Worm (Caenorhabditis elegans) whole organism, L1 larva: ENCODE data around the gene F59D12.3.

Source experiments
- aha-1 ChIP-seq: fragments of 150-350 bp; optimal IDR thresholded peaks from 2 replicates; lab custom pipeline; 2014; ENCODE audit warnings: missing biosample characterization, missing genetic modification characterization
- aly-2 ChIP-seq: fragments of 150-350 bp; optimal IDR thresholded peaks from 2 replicates; lab custom pipeline; 2014; ENCODE audit warnings: missing biosample characterization, missing genetic modification characterization
- blmp-1 ChIP-seq: fragments of 150-350 bp; optimal IDR thresholded peaks from 2 replicates; lab custom pipeline; 2014; ENCODE audit warnings: missing biosample characterization, missing genetic modification characterization
- ceh-82 ChIP-seq, 3 experiments: fragments of 150-350 bp in 1 of 3; sonication (generic microtip) in 2 of 3; optimal IDR thresholded peaks; 2 replicates each; lab custom pipeline; 2014 to 2017; ENCODE audit warnings: missing biosample characterization in 3 of 3, missing genetic modification characterization in 3 of 3
- ceh-90 ChIP-seq: sonication (generic microtip); optimal IDR thresholded peaks from 2 replicates; lab custom pipeline; 2016; ENCODE audit warnings: missing genetic modification characterization, missing compliant biosample characterization
- dpl-1 ChIP-seq, 3 experiments: fragments of 150-350 bp in 2 of 3; sonication (generic microtip) in 1 of 3; optimal IDR thresholded peaks; 2 replicates each; lab custom pipeline; 2014 to 2017; ENCODE audit warnings: missing biosample characterization in 3 of 3, missing genetic modification characterization in 3 of 3, missing genetic modification reagents in 3 of 3
- dsc-1 ChIP-seq: sonication (generic microtip); optimal IDR thresholded peaks from 2 replicates; lab custom pipeline; 2016; ENCODE audit warnings: mild to moderate bottlenecking, missing genetic modification characterization, missing compliant biosample characterization
- efl-1 ChIP-seq, 4 experiments: fragments of 150-350 bp; optimal IDR thresholded peaks in 3 of 4; peaks in 1 of 4; 1 replicate in 1 of 4; 2 replicates in 3 of 4; lab custom pipeline; 2014; ENCODE audit warnings: missing biosample characterization in 2 of 4, missing genetic modification characterization in 2 of 4, missing genetic modification reagents in 2 of 4
- efl-3 ChIP-seq: fragments of 200-800 bp; sonication (Bioruptor generic); optimal IDR thresholded peaks from 2 replicates; lab custom pipeline; 2018; ENCODE audit warnings: mild to moderate bottlenecking, missing genetic modification characterization, missing compliant biosample characterization
- egl-27 ChIP-seq, 2 experiments: fragments of 150-350 bp in 1 of 2; sonication (generic microtip); optimal IDR thresholded peaks; 3 replicates each; lab custom pipeline; 2017 to 2018; ENCODE audit warnings: missing biosample characterization in 2 of 2, missing genetic modification characterization in 2 of 2, missing genetic modification reagents in 2 of 2
- elt-2 ChIP-seq: sonication (generic microtip); optimal IDR thresholded peaks from 2 replicates; lab custom pipeline; 2016; ENCODE audit warnings: missing genetic modification characterization, mild to moderate bottlenecking, inconsistent platforms, missing compliant biosample characterization, missing genetic modification reagents
- elt-3 ChIP-seq, 6 experiments: fragments of 150-350 bp in 1 of 6; sonication (generic microtip); optimal IDR thresholded peaks; 2 replicates each; lab custom pipeline; 2017 to 2018; ENCODE audit warnings: missing biosample characterization in 6 of 6, missing genetic modification characterization in 6 of 6, inconsistent platforms in 1 of 6
- fkh-8 ChIP-seq: sonication (generic microtip); optimal IDR thresholded peaks from 2 replicates; lab custom pipeline; 2016; ENCODE audit warnings: mild to moderate bottlenecking, missing genetic modification characterization, missing compliant biosample characterization
- grh-1 ChIP-seq: fragments of 200-800 bp; sonication (Bioruptor generic); IDR thresholded peaks from 2 replicates; pipeline ENCODE4 v1.3.6; 2022; ENCODE audit warnings: missing genetic modification reagents, missing genetic modification characterization, missing compliant biosample characterization
- hlh-17 ChIP-seq: fragments of 200-800 bp; sonication (Bioruptor generic); optimal IDR thresholded peaks from 2 replicates; lab custom pipeline; 2018; ENCODE audit warnings: missing genetic modification characterization, mild to moderate bottlenecking, missing compliant biosample characterization, moderate library complexity, borderline replicate concordance
- hlh-4 ChIP-seq: sonication (generic microtip); optimal IDR thresholded peaks from 2 replicates; lab custom pipeline; 2016; ENCODE audit warnings: mild to moderate bottlenecking, missing genetic modification characterization, missing compliant biosample characterization
- hpl-2 ChIP-seq: fragments of 150-350 bp; optimal IDR thresholded peaks from 2 replicates; lab custom pipeline; 2014; ENCODE audit warnings: missing biosample characterization, missing genetic modification reagents, missing genetic modification characterization
- irx-1 ChIP-seq: sonication (generic microtip); optimal IDR thresholded peaks from 2 replicates; lab custom pipeline; 2016; ENCODE audit warnings: missing genetic modification characterization, missing compliant biosample characterization
- isw-1 ChIP-seq: fragments of 200-800 bp; sonication (Bioruptor generic); IDR thresholded peaks from 2 replicates; pipeline ENCODE4 v1.3.6; 2022; ENCODE audit warnings: missing genetic modification characterization, missing compliant biosample characterization
- lin-13 ChIP-seq: fragments of 150-350 bp; optimal IDR thresholded peaks from 2 replicates; lab custom pipeline; 2014; ENCODE audit warnings: missing biosample characterization, missing genetic modification reagents, missing genetic modification characterization
- lin-14 ChIP-seq: fragments of 200-800 bp; sonication (Bioruptor generic); optimal IDR thresholded peaks from 2 replicates; lab custom pipeline; 2018; ENCODE audit warnings: mild to moderate bottlenecking, missing genetic modification characterization, moderate library complexity, missing compliant biosample characterization
- lin-15B ChIP-seq: fragments of 150-350 bp; sonication (generic microtip); optimal IDR thresholded peaks from 3 replicates; lab custom pipeline; 2014; ENCODE audit warnings: missing biosample characterization, missing genetic modification characterization
- lin-35 ChIP-seq, 2 experiments: fragments of 150-350 bp; optimal IDR thresholded peaks; 2 replicates each; lab custom pipeline; 2014; ENCODE audit warnings: missing biosample characterization in 2 of 2, missing genetic modification characterization in 2 of 2, missing genetic modification reagents in 2 of 2
- lin-39 ChIP-seq: fragments of 150-350 bp; optimal IDR thresholded peaks from 2 replicates; lab custom pipeline; 2014; ENCODE audit warnings: missing biosample characterization, missing genetic modification reagents, missing genetic modification characterization
- lsy-2 ChIP-seq, 2 experiments: fragments of 150-350 bp; optimal IDR thresholded peaks; 2 replicates each; lab custom pipeline; 2014; ENCODE audit warnings: missing biosample characterization in 2 of 2, missing genetic modification characterization in 2 of 2
- mdl-1 ChIP-seq, 2 experiments: fragments of 150-350 bp; optimal IDR thresholded peaks; 2 replicates each; lab custom pipeline; 2014 to 2017; ENCODE audit warnings: missing biosample characterization in 2 of 2, missing genetic modification characterization in 2 of 2, inconsistent platforms in 1 of 2
- mef-2 ChIP-seq: fragments of 150-350 bp; optimal IDR thresholded peaks from 2 replicates; lab custom pipeline; 2014; ENCODE audit warnings: missing biosample characterization, missing genetic modification characterization
- mep-1 ChIP-seq: fragments of 150-350 bp; optimal IDR thresholded peaks from 2 replicates; lab custom pipeline; 2014; ENCODE audit warnings: missing biosample characterization, missing genetic modification characterization
- nhr-11 ChIP-seq: fragments of 150-350 bp; optimal IDR thresholded peaks from 2 replicates; lab custom pipeline; 2014; ENCODE audit warnings: missing biosample characterization, missing genetic modification characterization
- nhr-12 ChIP-seq: sonication (generic microtip); optimal IDR thresholded peaks from 2 replicates; lab custom pipeline; 2017; ENCODE audit warnings: missing biosample characterization, missing genetic modification characterization
- nhr-237 ChIP-seq: fragments of 150-350 bp; optimal IDR thresholded peaks from 2 replicates; lab custom pipeline; 2014; ENCODE audit warnings: missing biosample characterization, missing genetic modification characterization
- nhr-28 ChIP-seq: fragments of 150-350 bp; optimal IDR thresholded peaks from 2 replicates; lab custom pipeline; 2014; ENCODE audit warnings: missing biosample characterization, missing genetic modification characterization
- nhr-47 ChIP-seq: sonication (generic microtip); optimal IDR thresholded peaks from 2 replicates; lab custom pipeline; 2016; ENCODE audit warnings: mild to moderate bottlenecking, missing genetic modification characterization, moderate library complexity, missing compliant biosample characterization
- nhr-71 ChIP-seq: sonication (generic microtip); optimal IDR thresholded peaks from 2 replicates; lab custom pipeline; 2016; ENCODE audit warnings: mild to moderate bottlenecking, missing genetic modification characterization, moderate library complexity, missing compliant biosample characterization
- nhr-76 ChIP-seq: sonication (generic microtip); optimal IDR thresholded peaks from 2 replicates; lab custom pipeline; 2017; ENCODE audit warnings: missing biosample characterization, missing genetic modification characterization
- nhr-77 ChIP-seq: fragments of 150-350 bp; optimal IDR thresholded peaks from 2 replicates; lab custom pipeline; 2014; ENCODE audit warnings: missing biosample characterization, missing genetic modification characterization
- pax-3 ChIP-seq: fragments of 200-800 bp; sonication (Bioruptor generic); optimal IDR thresholded peaks from 2 replicates; lab custom pipeline; 2018; ENCODE audit warnings: mild to moderate bottlenecking, missing genetic modification characterization, moderate library complexity, missing compliant biosample characterization
- skn-1 ChIP-seq: fragments of 150-350 bp; optimal IDR thresholded peaks from 2 replicates; lab custom pipeline; 2014; ENCODE audit warnings: missing biosample characterization, missing genetic modification characterization
- snu-23 ChIP-seq: sonication (generic microtip); optimal IDR thresholded peaks from 2 replicates; lab custom pipeline; 2016; ENCODE audit warnings: missing genetic modification characterization, missing compliant biosample characterization
- sox-4 ChIP-seq: sonication (generic microtip); optimal IDR thresholded peaks from 2 replicates; lab custom pipeline; 2016; ENCODE audit warnings: missing genetic modification characterization, missing compliant biosample characterization
- sup-37 ChIP-seq: fragments of 200-800 bp; sonication (Bioruptor generic); optimal IDR thresholded peaks from 2 replicates; lab custom pipeline; 2018; ENCODE audit warnings: mild to moderate bottlenecking, missing genetic modification characterization, missing compliant biosample characterization
- swsn-7 ChIP-seq: sonication (generic microtip); optimal IDR thresholded peaks from 2 replicates; lab custom pipeline; 2016; ENCODE audit warnings: missing genetic modification characterization, missing compliant biosample characterization
- tbx-2 ChIP-seq: sonication (generic microtip); optimal IDR thresholded peaks from 2 replicates; lab custom pipeline; 2016; ENCODE audit warnings: missing genetic modification characterization, missing compliant biosample characterization
- unc-130 ChIP-seq: fragments of 150-350 bp; optimal IDR thresholded peaks from 2 replicates; lab custom pipeline; 2017; ENCODE audit warnings: missing biosample characterization, missing genetic modification characterization, inconsistent platforms
- unc-62 ChIP-seq: fragments of 150-350 bp; optimal IDR thresholded peaks from 2 replicates; lab custom pipeline; 2014; ENCODE audit warnings: missing biosample characterization, missing genetic modification reagents, missing genetic modification characterization
- unc-86 ChIP-seq: sonication (generic microtip); optimal IDR thresholded peaks from 2 replicates; lab custom pipeline; 2016; ENCODE audit warnings: missing genetic modification characterization, missing compliant biosample characterization
- vab-15 ChIP-seq: sonication (generic microtip); optimal IDR thresholded peaks from 2 replicates; lab custom pipeline; 2017; ENCODE audit warnings: missing genotype, mild to moderate bottlenecking, missing genetic modification characterization, missing compliant biosample characterization
- zip-4 ChIP-seq: fragments of 200-800 bp; sonication (Bioruptor generic); optimal IDR thresholded peaks from 2 replicates; lab custom pipeline; 2018; ENCODE audit warnings: mild to moderate bottlenecking, missing genetic modification characterization, moderate library complexity, missing compliant biosample characterization
- ztf-4 ChIP-seq: fragments of 150-350 bp; optimal IDR thresholded peaks from 2 replicates; lab custom pipeline; 2014; ENCODE audit warnings: missing biosample characterization, missing genetic modification characterization

F59D12.3 gene

DNA sequence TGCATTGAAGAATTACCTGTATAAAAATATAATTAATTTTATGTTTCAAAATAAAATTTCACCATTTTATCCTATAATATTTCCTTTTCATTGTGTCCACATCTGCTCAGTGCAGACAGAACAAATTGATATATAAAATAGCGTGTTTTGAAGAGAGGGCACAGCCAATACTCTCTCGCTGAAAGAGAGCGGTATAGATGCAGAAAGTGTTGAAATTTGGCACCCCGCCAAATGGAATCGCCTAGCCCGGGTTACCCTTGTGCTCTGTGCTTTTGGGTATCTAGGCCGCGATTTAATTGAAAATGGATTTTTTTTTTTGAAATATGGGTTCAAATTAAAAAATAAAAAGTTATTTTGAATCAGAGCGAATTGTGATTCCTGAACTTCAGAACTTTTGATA lies 33.6 kb downstream of the F59D12.3 start:
- peak; percentile 58 for TF ChIP-seq skn-1 (tag; lab: Kevin White, UChicago)
- peak; percentile 44 for TF ChIP-seq fkh-8
- peak; percentile 41 for TF ChIP-seq dsc-1 (tag; lab: Kevin White, UChicago)
- no peak for TF ChIP-seq hpl-2 (GFP tag; lab: Kevin White, UChicago)
- peak in 2 of 3 experiments; percentile 4 to 46 for TF ChIP-seq ceh-82 (tag; optimal IDR thresholded peaks at IDR 0.05; lab: Kevin White, UChicago)
- peak; percentile 29 for TF ChIP-seq mep-1
- TF ChIP-seq efl-1 (optimal IDR thresholded peaks at IDR 0.05; lab: Kevin White, UChicago): peak in 1 of 2 experiments; percentile 21
- no peak for TF ChIP-seq efl-1 (GFP tag; optimal IDR thresholded peaks at IDR 0.05 in 1 of 2; lab: Kevin White, UChicago)
- no peak for TF ChIP-seq hlh-17 (GFP tag; lab: Kevin White, UChicago)
- TF ChIP-seq swsn-7: peak; percentile 15
- TF ChIP-seq nhr-47 (tag; lab: Kevin White, UChicago): peak; percentile 41
- peak in 1 of 2 experiments; percentile 36 for TF ChIP-seq lsy-2 (tag; optimal IDR thresholded peaks at IDR 0.05; lab: Kevin White, UChicago)
- TF ChIP-seq lin-14 (GFP tag; lab: Kevin White, UChicago): peak; percentile 64
- TF ChIP-seq grh-1 (GFP tag; lab: Robert Waterston, UW): no peak
- TF ChIP-seq nhr-71 (tag; lab: Kevin White, UChicago): peak; percentile 49
- TF ChIP-seq snu-23 (GFP tag; lab: Kevin White, UChicago): peak; percentile 16
- TF ChIP-seq unc-86 (tag; lab: Kevin White, UChicago): no peak

DNA sequence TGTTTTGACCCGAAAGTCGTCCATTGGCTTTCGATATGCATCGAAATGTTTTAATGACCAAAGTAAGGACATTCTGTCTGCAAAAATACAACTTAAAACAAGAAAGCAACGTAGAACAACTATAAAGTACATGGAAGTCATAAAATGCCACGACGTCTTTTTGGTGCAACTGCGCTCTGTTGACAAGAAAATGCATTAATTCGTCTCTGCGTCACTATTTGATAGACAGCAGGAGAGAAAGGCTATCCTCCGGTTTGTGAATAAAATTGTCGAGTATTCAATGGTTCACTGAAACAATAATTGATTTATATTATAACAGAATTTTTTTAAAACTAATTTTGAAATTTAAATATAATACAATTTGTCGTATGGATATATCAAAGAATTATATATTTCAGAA lies 34.3 kb downstream of the F59D12.3 start, which contains the start of gene ergi-3:
TSS of gene ergi-3 (minus strand) at position 311 of the 400 bp plus-strand sequence.
- no peak for TF ChIP-seq isw-1 (GFP tag; lab: Robert Waterston, UW)
- peak in 2 of 3 experiments; percentile 28 to 57 for TF ChIP-seq dpl-1 (GFP tag; optimal IDR thresholded peaks at IDR 0.05; lab: Kevin White, UChicago)
- no peak for TF ChIP-seq efl-3 (GFP tag; lab: Kevin White, UChicago)
- peak; percentile 47 to 82 for TF ChIP-seq lsy-2 (tag; optimal IDR thresholded peaks at IDR 0.05; lab: Kevin White, UChicago)
- peak; percentile 58 for TF ChIP-seq lin-15B (tag; lab: Kevin White, UChicago)
- peak; percentile 46 for TF ChIP-seq dsc-1 (tag; lab: Kevin White, UChicago)
- TF ChIP-seq irx-1: no peak
- TF ChIP-seq zip-4 (GFP tag; lab: Kevin White, UChicago): no peak
- no peak for TF ChIP-seq lin-39 (tag; lab: Kevin White, UChicago)
- TF ChIP-seq aly-2 (tag; lab: Kevin White, UChicago): no peak
- TF ChIP-seq nhr-12 (tag; lab: Kevin White, UChicago): no peak
- TF ChIP-seq nhr-11 (tag; lab: Kevin White, UChicago): no peak
- TF ChIP-seq nhr-47 (tag; lab: Kevin White, UChicago): peak; percentile 54
- TF ChIP-seq elt-2 (tag; lab: Kevin White, UChicago): no peak
- no peak for TF ChIP-seq nhr-76 (tag; lab: Kevin White, UChicago)
- TF ChIP-seq blmp-1 (tag; lab: Kevin White, UChicago): peak; percentile 80
- no peak for TF ChIP-seq vab-15 (tag; lab: Kevin White, UChicago)
- no peak for TF ChIP-seq unc-86 (tag; lab: Kevin White, UChicago)
- TF ChIP-seq swsn-7: peak; percentile 56
- peak; percentile 82 for TF ChIP-seq unc-130 (tag; lab: Kevin White, UChicago)
- TF ChIP-seq nhr-237 (tag; lab: Kevin White, UChicago): no peak
- peak; percentile 12 for TF ChIP-seq nhr-77 (tag; lab: Kevin White, UChicago)
- no peak for TF ChIP-seq ceh-90
- TF ChIP-seq mef-2 (tag; lab: Kevin White, UChicago): no peak
- no peak for TF ChIP-seq unc-62
- peak in 2 of 6 experiments; percentile 23 to 48 for TF ChIP-seq elt-3 (tag; optimal IDR thresholded peaks at IDR 0.05; lab: Kevin White, UChicago)
- peak; percentile 49 to 78 for TF ChIP-seq lin-35 (GFP tag; optimal IDR thresholded peaks at IDR 0.05; lab: Kevin White, UChicago)
- TF ChIP-seq ceh-82 (tag; optimal IDR thresholded peaks at IDR 0.05; lab: Kevin White, UChicago): peak in 2 of 3 experiments; percentile 1 to 79
- no peak for TF ChIP-seq egl-27 (tag; optimal IDR thresholded peaks at IDR 0.05; lab: Kevin White, UChicago)
- no peak for TF ChIP-seq ztf-4 (tag; lab: Kevin White, UChicago)
- TF ChIP-seq aha-1 (tag; lab: Kevin White, UChicago): no peak
- TF ChIP-seq lin-13: peak; percentile 27
- TF ChIP-seq tbx-2: peak; percentile 30
- no peak for TF ChIP-seq grh-1 (GFP tag; lab: Robert Waterston, UW)
- TF ChIP-seq pax-3: no peak
- TF ChIP-seq snu-23 (GFP tag; lab: Kevin White, UChicago): peak; percentile 78
- TF ChIP-seq sox-4 (tag; lab: Kevin White, UChicago): no peak
- no peak for TF ChIP-seq nhr-28 (tag; lab: Kevin White, UChicago)
- peak in 1 of 2 experiments; percentile 60 for TF ChIP-seq mdl-1 (tag; optimal IDR thresholded peaks at IDR 0.05; lab: Kevin White, UChicago)
- TF ChIP-seq skn-1 (tag; lab: Kevin White, UChicago): peak; percentile 40
- peak; percentile 86 for TF ChIP-seq mep-1
- TF ChIP-seq hlh-4 (tag; lab: Kevin White, UChicago): no peak
- TF ChIP-seq sup-37 (GFP tag; lab: Kevin White, UChicago): no peak
